Worm (Caenorhabditis elegans): Measurements from ENCODE around the gene ZK795.3.

ZK795.3 gene

DNA sequence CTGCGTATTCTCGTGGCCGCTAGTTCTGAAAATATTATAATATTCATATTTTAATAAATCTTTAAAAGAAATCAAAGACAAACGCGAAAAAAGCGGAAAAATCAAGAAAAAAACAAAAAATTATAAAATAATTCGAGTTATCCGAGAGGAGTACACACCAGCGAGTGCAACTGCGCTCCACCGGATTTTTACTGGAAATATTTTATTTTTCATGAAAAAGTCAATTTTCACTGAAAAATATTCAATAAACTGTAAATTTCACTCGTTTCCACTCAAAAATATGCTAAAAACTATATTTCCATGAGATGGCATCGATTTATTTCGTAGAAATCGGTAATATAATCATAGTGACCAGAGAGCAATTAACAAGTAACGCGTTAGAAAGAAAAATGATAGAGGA lies 46.2 kb downstream of the ZK795.3 start, which contains the start of gene Y55D9A.2 (continued):
- no peak for TF ChIP-seq zag-1 (tag; optimal IDR thresholded peaks at IDR 0.05)
- TF ChIP-seq unc-30 (tag; optimal IDR thresholded peaks at IDR 0.05): no peak
- TF ChIP-seq nhr-20 (tag; optimal IDR thresholded peaks at IDR 0.05): peak; percentile 17
- TF ChIP-seq pqm-1 (tag; optimal IDR thresholded peaks at IDR 0.05): no peak
- no peak for TF ChIP-seq egl-27 (tag; optimal IDR thresholded peaks at IDR 0.05)
- TF ChIP-seq snpc-4 (tag; optimal IDR thresholded peaks at IDR 0.05): no peak
- no peak for TF ChIP-seq jun-1 (tag; optimal IDR thresholded peaks at IDR 0.05)
- peak; percentile 13 for TF ChIP-seq F16B12.6 (tag; optimal IDR thresholded peaks at IDR 0.05)
- no peak for TF ChIP-seq grh-1 (GFP tag; IDR thresholded peaks at IDR 0.05)
- TF ChIP-seq lin-39 (tag; optimal IDR thresholded peaks at IDR 0.05): no peak
- no peak for TF ChIP-seq ztf-4 (tag; optimal IDR thresholded peaks at IDR 0.05)
- TF ChIP-seq ama-1 (optimal IDR thresholded peaks at IDR 0.05): no peak
- no peak for TF ChIP-seq nhr-28 (tag; optimal IDR thresholded peaks at IDR 0.05)
- TF ChIP-seq ceh-88 (GFP tag; IDR thresholded peaks at IDR 0.05): no peak
- TF ChIP-seq lin-13 (GFP tag; optimal IDR thresholded peaks at IDR 0.05): no peak
- no peak for TF ChIP-seq ets-5 (GFP tag; IDR thresholded peaks at IDR 0.05)
- no peak for TF ChIP-seq fkh-8 (tag; optimal IDR thresholded peaks at IDR 0.05)
- no peak for TF ChIP-seq elt-2 (tag; optimal IDR thresholded peaks at IDR 0.05)
- peak; percentile 52 to 71 for TF ChIP-seq lsy-2 (tag; optimal IDR thresholded peaks at IDR 0.05)
- TF ChIP-seq swsn-7 (tag; optimal IDR thresholded peaks at IDR 0.05): peak; percentile 34
- TF ChIP-seq nhr-85 (tag): no peak
- TF ChIP-seq unc-62 (GFP tag; optimal IDR thresholded peaks at IDR 0.05): no peak
- no peak for TF ChIP-seq ces-1 (GFP tag; optimal IDR thresholded peaks at IDR 0.05)
- TF ChIP-seq dsc-1 (tag; optimal IDR thresholded peaks at IDR 0.05): no peak
- TF ChIP-seq alr-1 (tag; optimal IDR thresholded peaks at IDR 0.05; ENCODE audit: borderline replicate concordance): no peak
- no peak for TF ChIP-seq nhr-84 (tag; optimal IDR thresholded peaks at IDR 0.05)
- peak in 1 of 2 experiments; percentile 12 for TF ChIP-seq ztf-11 (tag; optimal IDR thresholded peaks at IDR 0.05)
- peak; percentile 18 for TF ChIP-seq skn-1 (tag; optimal IDR thresholded peaks at IDR 0.05)
- no peak for TF ChIP-seq nhr-237 (tag; optimal IDR thresholded peaks at IDR 0.05)
- no peak for TF ChIP-seq irx-1 (tag; optimal IDR thresholded peaks at IDR 0.05)
- no peak for TF ChIP-seq mab-9 (GFP tag; IDR thresholded peaks at IDR 0.05)
- TF ChIP-seq nhr-19 (GFP tag; conservative IDR thresholded peaks at IDR 0.05): no peak; the same call in 1 of the 2 replicates

Measured in whole organism, L1 larva.